Fruit fly (Drosophila melanogaster): ENCODE results near the gene Rack1.

The Rack1 gene

DNA sequence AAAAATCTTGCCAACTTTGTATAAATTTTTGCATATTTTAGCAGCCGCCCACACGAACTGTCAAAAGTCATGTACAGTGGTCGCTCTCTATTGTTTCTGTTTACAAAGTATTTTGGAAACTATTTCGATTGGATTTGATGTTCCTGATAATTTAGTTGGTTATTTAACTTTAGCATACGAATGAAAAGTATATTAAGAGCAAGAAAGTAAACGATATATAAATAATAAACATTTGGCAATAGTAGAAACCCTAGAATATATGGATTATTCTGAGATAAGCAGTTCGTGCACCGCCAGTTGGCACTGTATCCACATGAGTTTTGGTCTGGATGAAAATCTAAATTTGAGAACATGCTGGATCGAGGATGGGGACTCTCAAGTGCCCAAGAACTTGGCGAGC, 6.1 kb upstream of the Rack1 start:
- TF ChIP-seq Clk (GFP tag; optimal IDR thresholded peaks at IDR 0.05) (no peak), Hr96 (GFP tag; optimal IDR thresholded peaks at IDR 0.05) (peak; percentile 1)

dm6 chr2L:7828901-7829300, 1.8 kb upstream of the Rack1 start:
- TF ChIP-seq pad (GFP tag; optimal IDR thresholded peaks at IDR 0.05) (no peak), CG33017 (tag; optimal IDR thresholded peaks at IDR 0.05) (peak; percentile 3)

- TF ChIP-seq ovo (GFP tag; optimal IDR thresholded peaks at IDR 0.05) (peak; percentile 57), Hr96 (GFP tag; optimal IDR thresholded peaks at IDR 0.05) (peak; percentile 26), cnc (optimal IDR thresholded peaks at IDR 0.05) (no peak), cic (GFP tag; optimal IDR thresholded peaks at IDR 0.05) (peak; percentile 39), pad (GFP tag; optimal IDR thresholded peaks at IDR 0.05) (peak; percentile 81), kay (GFP tag; ENCODE audit: borderline replicate concordance) (peak; percentile 100), CG1620 (GFP tag; optimal IDR thresholded peaks at IDR 0.05) (no peak), Mnt (GFP tag; optimal IDR thresholded peaks at IDR 0.05) (peak; percentile 50), CG12768 (GFP tag; optimal IDR thresholded peaks at IDR 0.05) (peak; percentile 50), toe (GFP tag; optimal IDR thresholded peaks at IDR 0.05) (no peak), tj (GFP tag; optimal IDR thresholded peaks at IDR 0.05) (peak; percentile 34), CG11617 (GFP tag; optimal IDR thresholded peaks at IDR 0.05) (no peak), bab1 (GFP tag; optimal IDR thresholded peaks at IDR 0.05) (no peak), Crg-1 (GFP tag; optimal IDR thresholded peaks at IDR 0.05) (no peak), CG33017 (tag; optimal IDR thresholded peaks at IDR 0.05) (no peak), CG7101 (tag; optimal IDR thresholded peaks at IDR 0.05) (no peak), CG5204 (GFP tag; optimal IDR thresholded peaks at IDR 0.05) (no peak), CG14711 (tag; optimal IDR thresholded peaks at IDR 0.05) (no peak), Clk (GFP tag; optimal IDR thresholded peaks at IDR 0.05) (peak; percentile 45), CG7045 (GFP tag; optimal IDR thresholded peaks at IDR 0.05) (peak; percentile 19)
These were observed 1.1 kb upstream of the Rack1 start for dm6 chr2L:7828231-7828630.

- peak; percentile 13 for TF ChIP-seq cic (GFP tag; optimal IDR thresholded peaks at IDR 0.05)
- TF ChIP-seq CG14711 (tag; optimal IDR thresholded peaks at IDR 0.05) = peak; percentile 20
- TF ChIP-seq CG12768 (GFP tag; optimal IDR thresholded peaks at IDR 0.05) = peak; percentile 20
- peak; percentile 39 for TF ChIP-seq Mnt (GFP tag; optimal IDR thresholded peaks at IDR 0.05)
- TF ChIP-seq CG1620 (GFP tag; optimal IDR thresholded peaks at IDR 0.05) = peak; percentile 63
- no peak for TF ChIP-seq cnc (optimal IDR thresholded peaks at IDR 0.05)
- no peak for TF ChIP-seq ovo (GFP tag; optimal IDR thresholded peaks at IDR 0.05)
- TF ChIP-seq CG11617 (GFP tag; optimal IDR thresholded peaks at IDR 0.05) = peak; percentile 50
- TF ChIP-seq Hr96 (GFP tag; optimal IDR thresholded peaks at IDR 0.05) = peak; percentile 68
- TF ChIP-seq pad (GFP tag; optimal IDR thresholded peaks at IDR 0.05) = no peak
- no peak for TF ChIP-seq Clk (GFP tag; optimal IDR thresholded peaks at IDR 0.05)
- TF ChIP-seq toe (GFP tag; optimal IDR thresholded peaks at IDR 0.05) = peak; percentile 81
- no peak for TF ChIP-seq CG5204 (GFP tag; optimal IDR thresholded peaks at IDR 0.05)
- TF ChIP-seq CG33017 (tag; optimal IDR thresholded peaks at IDR 0.05) = no peak
- peak; percentile 12 for TF ChIP-seq CG7045 (GFP tag; optimal IDR thresholded peaks at IDR 0.05)
- TF ChIP-seq Crg-1 (GFP tag; optimal IDR thresholded peaks at IDR 0.05) = peak; percentile 32
- peak; percentile 55 for TF ChIP-seq bab1 (GFP tag; optimal IDR thresholded peaks at IDR 0.05)
- no peak for TF ChIP-seq CG7101 (tag; optimal IDR thresholded peaks at IDR 0.05)
- peak; percentile 16 for TF ChIP-seq tj (GFP tag; optimal IDR thresholded peaks at IDR 0.05)
- no peak for TF ChIP-seq kay (GFP tag; ENCODE audit: borderline replicate concordance)
These were observed 5.8 kb downstream of the Rack1 start for dm6 chr2L:7821279-7821848.

DNA sequence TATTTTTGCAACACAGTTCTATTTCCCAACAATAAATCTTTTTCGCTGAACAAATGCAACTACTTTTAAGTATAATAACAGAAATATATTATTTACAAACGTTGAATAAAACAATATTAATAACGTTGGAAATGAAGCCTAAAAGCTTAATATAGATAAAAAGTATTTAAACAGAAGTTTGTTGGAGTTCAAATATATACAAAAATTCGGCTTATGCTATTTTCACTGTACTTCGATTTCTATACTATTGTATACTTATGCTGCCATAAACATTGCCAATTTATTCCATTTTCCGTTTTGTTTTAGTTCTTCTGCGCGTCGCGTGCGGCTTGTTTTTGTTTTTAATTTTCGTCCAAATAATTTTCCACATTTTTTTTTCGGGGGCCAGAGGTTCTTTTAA, 6.3 kb downstream of the Rack1 start, which contains the start of gene CG7115:
CG7115 (plus strand) TSS at position 301 of the 400 bp plus-strand sequence.
- TF ChIP-seq bab1 (GFP tag; optimal IDR thresholded peaks at IDR 0.05) (no peak), CG1620 (GFP tag; optimal IDR thresholded peaks at IDR 0.05) (no peak), kay (GFP tag; ENCODE audit: borderline replicate concordance) (no peak), CG11617 (GFP tag; optimal IDR thresholded peaks at IDR 0.05) (no peak), cic (GFP tag; optimal IDR thresholded peaks at IDR 0.05) (no peak), tj (GFP tag; optimal IDR thresholded peaks at IDR 0.05) (no peak), Clk (GFP tag; optimal IDR thresholded peaks at IDR 0.05) (no peak), ovo (GFP tag; optimal IDR thresholded peaks at IDR 0.05) (no peak)

- TF ChIP-seq cnc (optimal IDR thresholded peaks at IDR 0.05) (no peak), pad (GFP tag; optimal IDR thresholded peaks at IDR 0.05) (no peak), Crg-1 (GFP tag; optimal IDR thresholded peaks at IDR 0.05) (no peak), CG7045 (GFP tag; optimal IDR thresholded peaks at IDR 0.05) (no peak), Hr96 (GFP tag; optimal IDR thresholded peaks at IDR 0.05) (no peak), CG7101 (tag; optimal IDR thresholded peaks at IDR 0.05) (no peak), toe (GFP tag; optimal IDR thresholded peaks at IDR 0.05) (no peak), CG33017 (tag; optimal IDR thresholded peaks at IDR 0.05) (no peak), kay (GFP tag; ENCODE audit: borderline replicate concordance) (no peak), cic (GFP tag; optimal IDR thresholded peaks at IDR 0.05) (no peak), CG14711 (tag; optimal IDR thresholded peaks at IDR 0.05) (no peak), CG5204 (GFP tag; optimal IDR thresholded peaks at IDR 0.05) (no peak), ovo (GFP tag; optimal IDR thresholded peaks at IDR 0.05) (no peak)
These were observed 6.7 kb downstream of the Rack1 start for dm6 chr2L:7820408-7820807.

DNA sequence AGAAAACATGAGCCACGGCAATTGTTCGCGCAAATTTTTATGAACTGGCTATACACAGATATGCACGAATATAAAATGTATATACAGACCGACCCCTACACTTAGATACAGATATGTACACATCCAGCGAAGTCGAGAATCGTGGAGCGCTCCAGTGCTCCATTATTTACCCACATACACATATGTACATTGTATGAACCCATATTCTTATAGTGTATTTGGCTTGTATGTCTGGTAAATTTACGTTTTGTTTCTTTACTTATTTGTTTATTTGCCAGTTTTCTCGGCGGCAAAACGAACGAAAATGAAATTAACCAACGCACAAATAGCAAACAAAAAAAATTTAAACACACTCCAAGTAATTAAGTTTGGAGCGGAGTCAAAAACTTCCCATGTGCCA, 13.8 kb downstream of the Rack1 start:
- TF ChIP-seq cic (GFP tag; optimal IDR thresholded peaks at IDR 0.05) = peak; percentile 3
- no peak for TF ChIP-seq toe (GFP tag; optimal IDR thresholded peaks at IDR 0.05)

All from whole organism, adult.